Worm (Caenorhabditis elegans) whole organism, L2 larva: ENCODE data around the gene mth-2.

Experiments
- C34F6.9 ChIP-seq: fragments of 150-350 bp; optimal IDR thresholded peaks from 2 replicates; lab custom pipeline; 2014; ENCODE audit warnings: missing biosample characterization, missing genetic modification characterization
- F13H6.1 ChIP-seq: sonication (generic microtip); optimal IDR thresholded peaks from 2 replicates; lab custom pipeline; 2016; ENCODE audit warnings: missing genetic modification characterization, missing compliant biosample characterization
- ZK546.5 ChIP-seq: sonication (generic microtip); optimal IDR thresholded peaks from 2 replicates; lab custom pipeline; 2017; ENCODE audit warnings: missing biosample characterization, missing genetic modification characterization
- alr-1 ChIP-seq: fragments of 150-350 bp; optimal IDR thresholded peaks from 2 replicates; lab custom pipeline; 2014; ENCODE audit warnings: missing biosample characterization, missing genetic modification characterization
- aly-2 ChIP-seq: fragments of 150-350 bp; optimal IDR thresholded peaks from 2 replicates; lab custom pipeline; 2014; ENCODE audit warnings: missing biosample characterization, missing genetic modification characterization
- ama-1 ChIP-seq: fragments of 150-350 bp; optimal IDR thresholded peaks from 2 replicates; lab custom pipeline; 2018; ENCODE audit warnings: inconsistent platforms
- blmp-1 ChIP-seq: sonication (generic microtip); optimal IDR thresholded peaks from 2 replicates; lab custom pipeline; 2017; ENCODE audit warnings: missing genetic modification characterization, mild to moderate bottlenecking, missing compliant biosample characterization, antibody characterized with exemption, moderate library complexity; ENCODE audit not compliant: insufficient read depth
- ceh-16 ChIP-seq: fragments of 150-350 bp; optimal IDR thresholded peaks from 2 replicates; lab custom pipeline; 2014; ENCODE audit warnings: missing biosample characterization, missing genetic modification characterization
- ceh-82 ChIP-seq: fragments of 150-350 bp; optimal IDR thresholded peaks from 2 replicates; lab custom pipeline; 2014; ENCODE audit warnings: missing biosample characterization, missing genetic modification characterization
- dmd-4 ChIP-seq: sonication (generic microtip); optimal IDR thresholded peaks from 2 replicates; lab custom pipeline; 2017; ENCODE audit warnings: missing biosample characterization, missing genetic modification characterization
- elt-1 ChIP-seq: fragments of 150-350 bp; optimal IDR thresholded peaks from 2 replicates; lab custom pipeline; 2014; ENCODE audit warnings: missing biosample characterization, missing genetic modification characterization
- fos-1 ChIP-seq: fragments of 150-350 bp; optimal IDR thresholded peaks from 2 replicates; lab custom pipeline; 2014; ENCODE audit warnings: missing biosample characterization, missing genetic modification characterization
- gmeb-1 ChIP-seq: fragments of 150-350 bp; optimal IDR thresholded peaks from 2 replicates; lab custom pipeline; 2014; ENCODE audit warnings: missing biosample characterization, missing genetic modification characterization
- lin-11 ChIP-seq: fragments of 150-350 bp; sonication (generic microtip); optimal IDR thresholded peaks from 2 replicates; lab custom pipeline; 2014; ENCODE audit warnings: missing biosample characterization, missing genetic modification characterization, inconsistent platforms, mixed read lengths
- lin-13 ChIP-seq: fragments of 150-350 bp; optimal IDR thresholded peaks from 2 replicates; lab custom pipeline; 2014; ENCODE audit warnings: missing biosample characterization, missing genetic modification reagents, missing genetic modification characterization
- lsy-2 ChIP-seq, 2 experiments: fragments of 150-350 bp in 1 of 2; sonication (generic microtip) in 1 of 2; optimal IDR thresholded peaks; 2 replicates each; lab custom pipeline; 2014 to 2017; ENCODE audit warnings: missing biosample characterization in 2 of 2, missing genetic modification characterization in 2 of 2
- mab-5 ChIP-seq: fragments of 150-350 bp; optimal IDR thresholded peaks from 2 replicates; lab custom pipeline; 2014; ENCODE audit warnings: missing biosample characterization, missing genetic modification characterization
- nhr-10 ChIP-seq: sonication (generic microtip); optimal IDR thresholded peaks from 2 replicates; lab custom pipeline; 2017; ENCODE audit warnings: missing biosample characterization, missing genetic modification characterization
- nhr-129 ChIP-seq: fragments of 150-350 bp; optimal IDR thresholded peaks from 2 replicates; lab custom pipeline; 2014; ENCODE audit warnings: missing biosample characterization, missing genetic modification characterization
- nhr-21 ChIP-seq: fragments of 150-350 bp; optimal IDR thresholded peaks from 2 replicates; lab custom pipeline; 2014; ENCODE audit warnings: missing biosample characterization, missing genetic modification characterization
- nhr-237 ChIP-seq: fragments of 150-350 bp; optimal IDR thresholded peaks from 2 replicates; lab custom pipeline; 2014; ENCODE audit warnings: missing biosample characterization, missing genetic modification characterization
- nhr-25 ChIP-seq: fragments of 150-350 bp; sonication (generic microtip); optimal IDR thresholded peaks from 3 replicates; lab custom pipeline; 2014; ENCODE audit warnings: missing biosample characterization, missing genetic modification characterization
- nhr-77 ChIP-seq: fragments of 150-350 bp; optimal IDR thresholded peaks from 2 replicates; lab custom pipeline; 2014; ENCODE audit warnings: missing biosample characterization, missing genetic modification characterization
- sem-4 ChIP-seq: fragments of 150-350 bp; optimal IDR thresholded peaks from 2 replicates; lab custom pipeline; 2014; ENCODE audit warnings: missing biosample characterization, missing genetic modification reagents, missing genetic modification characterization
- sma-3 ChIP-seq: sonication (generic microtip); optimal IDR thresholded peaks from 2 replicates; lab custom pipeline; 2016; ENCODE audit warnings: missing genetic modification reagents, missing genetic modification characterization, missing compliant biosample characterization
- sma-9 ChIP-seq, 2 experiments: fragments of 150-350 bp in 1 of 2; sonication (generic microtip) in 1 of 2; optimal IDR thresholded peaks; 2 replicates each; lab custom pipeline; 2014 to 2016; ENCODE audit warnings: missing genetic modification characterization in 2 of 2, mild to moderate bottlenecking in 1 of 2, missing biosample characterization in 1 of 2, missing compliant biosample characterization in 1 of 2, missing genetic modification reagents in 1 of 2, moderate library complexity in 1 of 2
- unc-55 ChIP-seq: fragments of 150-350 bp; sonication (generic microtip); optimal IDR thresholded peaks from 3 replicates; lab custom pipeline; 2014; ENCODE audit warnings: missing biosample characterization, missing genetic modification reagents, missing genetic modification characterization
- unc-62 ChIP-seq: fragments of 150-350 bp; optimal IDR thresholded peaks from 2 replicates; lab custom pipeline; 2014; ENCODE audit warnings: missing biosample characterization, missing genetic modification reagents, missing genetic modification characterization
- ztf-1 ChIP-seq: fragments of 200-800 bp; sonication (Bioruptor generic); conservative IDR thresholded peaks from 2 replicates; pipeline ENCODE4 v1.3.6; 2022; ENCODE audit warnings: missing genetic modification characterization, missing compliant biosample characterization
- ztf-11 ChIP-seq: sonication (generic microtip); optimal IDR thresholded peaks from 2 replicates; lab custom pipeline; 2017; ENCODE audit warnings: missing biosample characterization, missing genetic modification characterization
- ztf-4 ChIP-seq: fragments of 150-350 bp; optimal IDR thresholded peaks from 2 replicates; lab custom pipeline; 2014; ENCODE audit warnings: missing biosample characterization, missing genetic modification characterization

The mth-2 gene

DNA sequence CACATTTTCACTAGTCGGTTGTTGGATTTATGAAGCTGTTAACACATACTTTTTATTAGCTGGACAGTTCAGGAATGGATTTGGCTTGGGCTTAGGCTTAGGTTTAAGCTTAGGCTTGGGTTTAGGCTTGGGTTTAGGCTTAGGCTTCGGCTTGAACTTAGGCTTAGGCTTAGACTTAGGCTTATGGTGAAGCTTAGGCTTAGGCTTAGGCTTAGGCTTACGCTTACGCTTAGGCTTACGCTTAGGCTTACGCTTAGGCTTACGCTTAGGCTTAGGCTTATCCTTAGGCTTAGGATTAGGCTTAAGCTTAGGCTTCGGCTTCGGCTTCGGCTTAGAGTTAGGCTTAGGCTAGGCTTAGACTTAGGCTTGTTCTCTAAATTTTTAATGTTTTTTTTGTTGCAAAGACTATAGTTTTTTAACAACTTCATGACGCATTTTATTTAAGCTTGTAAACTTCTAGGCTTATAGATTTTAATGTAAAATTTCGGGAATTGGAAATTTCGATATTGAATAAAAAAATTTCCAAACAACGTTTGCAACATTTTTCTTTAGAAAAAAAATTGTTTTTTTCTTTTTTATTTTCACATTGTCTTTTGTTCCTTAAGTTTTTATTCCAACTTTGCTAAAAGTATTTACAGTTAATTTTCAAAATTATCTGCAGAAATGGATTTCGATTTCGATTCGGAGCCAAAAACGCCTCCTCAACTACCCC lies 38.8 kb downstream of the mth-2 start, which contains the start of gene R03H10.2:
Gene R03H10.2 (plus strand): TSS at position 662 of the 712 bp plus-strand sequence.
- TF ChIP-seq ama-1 (lab: Kevin White, UChicago) (no peak), ztf-11 (tag; lab: Kevin White, UChicago) (no peak), F13H6.1 (no peak), sma-9 (GFP tag; optimal IDR thresholded peaks at IDR 0.05; lab: Kevin White, UChicago) (no peak), sma-9 (tag; optimal IDR thresholded peaks at IDR 0.05; lab: Kevin White, UChicago) (no peak), nhr-237 (tag; lab: Kevin White, UChicago) (no peak), dmd-4 (no peak)

DNA sequence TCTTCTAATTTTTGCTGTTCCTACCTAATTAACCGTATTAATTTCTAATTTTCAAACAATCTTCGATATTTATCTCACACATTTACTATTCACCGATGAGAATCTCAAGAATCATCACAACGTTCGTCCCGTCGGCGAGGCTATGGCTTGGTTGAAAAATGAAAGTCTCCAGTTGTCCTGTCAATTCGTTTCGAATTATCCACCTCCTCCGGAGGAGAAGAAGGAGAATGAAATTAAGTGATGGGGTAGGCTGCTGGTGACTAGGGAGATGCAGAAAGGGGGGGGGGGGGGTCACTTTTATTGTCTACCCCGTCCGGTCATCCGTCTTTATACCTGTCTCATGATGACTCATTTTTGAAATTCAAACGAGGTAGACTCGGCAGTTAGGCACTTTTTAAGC lies 41.2 kb downstream of the mth-2 start:
- TF ChIP-seq nhr-129 (tag; lab: Kevin White, UChicago) (no peak), ZK546.5 (tag; lab: Kevin White, UChicago) (no peak), ceh-16 (tag; lab: Kevin White, UChicago) (no peak), elt-1 (tag; lab: Kevin White, UChicago) (no peak), dmd-4 (no peak), lin-11 (tag; lab: Kevin White, UChicago) (no peak), sem-4 (no peak), ceh-82 (tag; lab: Kevin White, UChicago) (no peak), aly-2 (no peak), sma-3 (GFP tag; lab: Kevin White, UChicago) (no peak), mab-5 (tag; lab: Kevin White, UChicago) (no peak), ama-1 (lab: Kevin White, UChicago) (no peak), ztf-4 (tag; lab: Kevin White, UChicago) (no peak), nhr-10 (tag; lab: Kevin White, UChicago) (no peak), lsy-2 (tag; optimal IDR thresholded peaks at IDR 0.05; lab: Kevin White, UChicago) (no peak), unc-62 (GFP tag; lab: Kevin White, UChicago) (no peak), C34F6.9 (tag; lab: Kevin White, UChicago) (no peak)
- TF ChIP-seq, all 48 proteins: peak for 0

DNA sequence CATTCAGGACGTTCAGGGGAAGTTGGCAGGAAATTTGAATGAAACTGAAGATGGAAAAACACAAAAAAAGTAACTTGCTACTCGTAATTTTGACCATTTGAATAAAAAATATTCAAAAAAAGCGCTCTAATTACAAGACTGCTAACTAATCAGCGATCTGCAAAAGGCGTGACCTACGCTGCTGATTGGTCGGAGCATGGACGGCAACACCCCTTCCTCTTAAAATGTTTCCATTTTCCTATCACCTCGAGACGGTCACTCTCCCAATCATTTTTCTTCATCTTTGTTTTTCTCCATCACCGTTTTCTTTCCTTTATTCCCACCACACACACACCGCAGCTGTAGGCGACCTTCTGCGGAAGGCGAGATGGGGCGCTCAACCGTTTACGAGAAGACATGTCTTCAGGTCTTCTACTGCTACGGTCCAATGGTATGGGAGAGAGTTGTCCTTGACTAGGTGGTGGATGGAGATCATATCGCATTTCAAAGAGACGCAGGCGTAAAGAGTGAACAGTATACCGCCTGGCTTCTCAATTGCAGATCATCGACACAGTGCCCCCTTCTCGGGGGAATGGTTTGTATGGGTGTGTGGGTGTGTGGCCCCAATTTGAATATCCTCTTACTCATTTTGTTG lies 42.5 kb downstream of the mth-2 start:
- TF ChIP-seq blmp-1 = peak; percentile 33
- peak; percentile 31 for TF ChIP-seq fos-1
- peak; percentile 26 for TF ChIP-seq nhr-129 (tag; lab: Kevin White, UChicago)
- TF ChIP-seq nhr-77 (tag; lab: Kevin White, UChicago) = no peak
- peak; percentile 9 for TF ChIP-seq sma-3 (GFP tag; lab: Kevin White, UChicago)
- TF ChIP-seq ceh-16 (tag; lab: Kevin White, UChicago) = peak; percentile 39
- no peak for TF ChIP-seq ZK546.5 (tag; lab: Kevin White, UChicago)
- TF ChIP-seq C34F6.9 (tag; lab: Kevin White, UChicago) = peak; percentile 16
- TF ChIP-seq nhr-21 (tag; lab: Kevin White, UChicago) = peak; percentile 17
- TF ChIP-seq lin-11 (tag; lab: Kevin White, UChicago) = no peak
- peak; percentile 87 for TF ChIP-seq nhr-25 (tag; lab: Kevin White, UChicago)

DNA sequence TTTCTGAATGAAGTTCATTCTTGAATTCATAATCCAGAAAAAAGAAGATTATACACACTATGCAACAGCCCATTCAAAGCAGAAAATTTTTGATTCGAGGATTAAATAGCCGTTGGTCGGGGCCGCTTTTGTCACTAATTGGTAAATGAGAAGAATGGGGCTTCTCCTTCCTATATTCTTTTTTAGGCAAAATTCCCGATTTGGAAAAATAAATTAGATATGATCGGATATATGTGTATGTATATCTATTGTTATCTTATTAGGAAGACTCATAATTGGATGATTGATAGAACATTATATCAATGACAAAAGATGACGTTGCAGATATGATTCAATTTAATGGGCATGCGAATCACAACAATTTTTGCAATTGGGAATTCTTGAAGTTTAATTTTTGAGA lies 43.9 kb downstream of the mth-2 start:
- TF ChIP-seq blmp-1 = no peak
- no peak for TF ChIP-seq nhr-25 (tag; lab: Kevin White, UChicago)

DNA sequence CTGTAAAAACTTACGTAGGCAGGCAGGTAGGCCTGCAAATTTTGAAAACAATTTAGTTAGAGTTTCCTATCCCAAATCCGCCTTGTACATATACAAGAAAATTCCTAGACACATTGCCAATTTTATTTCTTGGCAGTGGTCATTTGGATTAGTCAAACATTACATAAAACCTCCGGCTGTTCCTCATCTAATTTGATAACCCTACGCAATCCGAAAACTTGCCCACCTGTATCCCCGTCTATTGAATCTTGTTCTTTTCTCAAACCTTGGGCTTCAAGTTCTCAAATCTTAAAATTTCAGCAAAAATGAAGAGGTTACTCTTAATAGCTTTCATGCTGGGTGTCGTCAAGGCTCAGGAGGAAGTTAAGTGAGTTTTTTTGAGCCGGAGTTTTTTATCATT lies 48.1 kb downstream of the mth-2 start, which contains the start of gene F56D3.1:
Gene F56D3.1 (plus strand): TSS at position 301 of the 400 bp plus-strand sequence.
- TF ChIP-seq gmeb-1 (no peak), fos-1 (no peak), nhr-237 (tag; lab: Kevin White, UChicago) (no peak), dmd-4 (no peak), alr-1 (tag; lab: Kevin White, UChicago) (no peak), unc-62 (GFP tag; lab: Kevin White, UChicago) (no peak), unc-55 (GFP tag; lab: Kevin White, UChicago) (no peak), ztf-1 (GFP tag; lab: Robert Waterston, UW) (no peak), mab-5 (tag; lab: Kevin White, UChicago) (no peak), lin-11 (tag; lab: Kevin White, UChicago) (no peak), lin-13 (GFP tag; lab: Kevin White, UChicago) (no peak), ztf-4 (tag; lab: Kevin White, UChicago) (no peak), nhr-25 (tag; lab: Kevin White, UChicago) (no peak), nhr-77 (tag; lab: Kevin White, UChicago) (no peak)
